Worm (Caenorhabditis elegans): ENCODE results near the gene ZK742.4.

Gene ZK742.4

ce11 chrV:7811758-7812157 is at the start of gene ZK742.4:
ZK742.4 (minus strand) TSS chrV:7811792.
- TF ChIP-seq lin-14 (GFP tag; optimal IDR thresholded peaks at IDR 0.05) (peak; percentile 29), skn-1 (tag; optimal IDR thresholded peaks at IDR 0.05) (peak; percentile 77), irx-1 (tag; optimal IDR thresholded peaks at IDR 0.05) (no peak), nhr-20 (tag; optimal IDR thresholded peaks at IDR 0.05) (peak; percentile 37)

- TF ChIP-seq ceh-82 (tag; optimal IDR thresholded peaks at IDR 0.05) (no peak), sox-4 (tag; optimal IDR thresholded peaks at IDR 0.05) (no peak), irx-1 (tag; optimal IDR thresholded peaks at IDR 0.05) (no peak), unc-62 (GFP tag; optimal IDR thresholded peaks at IDR 0.05) (no peak), nhr-28 (tag; optimal IDR thresholded peaks at IDR 0.05) (no peak), ama-1 (optimal IDR thresholded peaks at IDR 0.05) (peak; percentile 47), efl-1 (optimal IDR thresholded peaks at IDR 0.05) (peak in 1 of 2 experiments; percentile 13), efl-1 (GFP tag; optimal IDR thresholded peaks at IDR 0.05 in 1 of 2) (no peak), swsn-7 (tag; optimal IDR thresholded peaks at IDR 0.05) (no peak), pag-3 (tag; optimal IDR thresholded peaks at IDR 0.05; ENCODE audit: borderline replicate concordance, insufficient read depth) (no peak), lsy-2 (tag; optimal IDR thresholded peaks at IDR 0.05) (peak in 1 of 2 experiments; percentile 26), nhr-77 (tag; optimal IDR thresholded peaks at IDR 0.05) (no peak), lin-39 (tag; optimal IDR thresholded peaks at IDR 0.05) (no peak), nhr-237 (tag; optimal IDR thresholded peaks at IDR 0.05) (no peak), nhr-47 (tag; optimal IDR thresholded peaks at IDR 0.05) (no peak)
These were observed 46.3 kb upstream of the ZK742.4 start, which contains the start of gene C37C3.1 for ce11 chrV:7857931-7858330. C37C3.1 (plus strand) TSS chrV:7857963.

ce11 chrV:7856641-7857040 is 45.0 kb upstream of the ZK742.4 start:
- no peak for TF ChIP-seq lin-15B (tag; optimal IDR thresholded peaks at IDR 0.05)
- no peak for TF ChIP-seq efl-1 (optimal IDR thresholded peaks at IDR 0.05)
- TF ChIP-seq efl-1 (GFP tag; optimal IDR thresholded peaks at IDR 0.05 in 1 of 2), result peak in 1 of 2 experiments; percentile 63
- no peak for TF ChIP-seq fkh-10 (GFP tag; optimal IDR thresholded peaks at IDR 0.05)
- no peak for TF ChIP-seq ceh-88 (GFP tag; IDR thresholded peaks at IDR 0.05)
- no peak for TF ChIP-seq ceh-63 (GFP tag; optimal IDR thresholded peaks at IDR 0.05)
- TF ChIP-seq pqm-1 (tag; optimal IDR thresholded peaks at IDR 0.05), result no peak

- TF ChIP-seq lin-35 (GFP tag; optimal IDR thresholded peaks at IDR 0.05), result peak in 1 of 2 experiments; percentile 38
- TF ChIP-seq skn-1 (tag; optimal IDR thresholded peaks at IDR 0.05), result no peak
- peak; percentile 39 for TF ChIP-seq nhr-85 (tag)
- no peak for TF ChIP-seq sup-37 (GFP tag; optimal IDR thresholded peaks at IDR 0.05)
These were observed 43.9 kb upstream of the ZK742.4 start, which contains the start of gene C37C3.2 for ce11 chrV:7855382-7855994. C37C3.2 (plus strand) TSS chrV:7855944.

ce11 chrV:7854603-7855002 is 43.0 kb upstream of the ZK742.4 start, which contains the start of the genes C37C3.9 and C37C3.18:
C37C3.9 (minus strand) TSS chrV:7854700.
C37C3.18 (plus strand) TSS chrV:7854993.
- peak; percentile 81 for TF ChIP-seq swsn-7 (tag; optimal IDR thresholded peaks at IDR 0.05)
- TF ChIP-seq sox-4 (tag; optimal IDR thresholded peaks at IDR 0.05), result peak; percentile 3
- no peak for TF ChIP-seq nhr-84 (tag; optimal IDR thresholded peaks at IDR 0.05)
- peak; percentile 85 for TF ChIP-seq nhr-77 (tag; optimal IDR thresholded peaks at IDR 0.05)
- peak; percentile 80 for TF ChIP-seq fos-1 (tag; optimal IDR thresholded peaks at IDR 0.05)
- TF ChIP-seq unc-130 (tag; optimal IDR thresholded peaks at IDR 0.05), result peak; percentile 51
- TF ChIP-seq lir-3 (tag; optimal IDR thresholded peaks at IDR 0.05; ENCODE audit: poor library complexity), result no peak
- TF ChIP-seq mep-1 (tag; optimal IDR thresholded peaks at IDR 0.05), result peak; percentile 78
- peak; percentile 92 for TF ChIP-seq lin-14 (GFP tag; optimal IDR thresholded peaks at IDR 0.05)
- TF ChIP-seq egl-13 (tag; optimal IDR thresholded peaks at IDR 0.05), result peak; percentile 5
- TF ChIP-seq efl-3 (GFP tag; optimal IDR thresholded peaks at IDR 0.05), result no peak
- TF ChIP-seq sptf-1 (tag; optimal IDR thresholded peaks at IDR 0.05), result no peak
- peak; percentile 84 for TF ChIP-seq hpl-2 (GFP tag; optimal IDR thresholded peaks at IDR 0.05)
- peak in 1 of 2 experiments; percentile 84 for TF ChIP-seq mdl-1 (tag; optimal IDR thresholded peaks at IDR 0.05)
- TF ChIP-seq skn-1 (tag; optimal IDR thresholded peaks at IDR 0.05), result peak; percentile 82
- TF ChIP-seq xbp-1 (tag; optimal IDR thresholded peaks at IDR 0.05), result peak; percentile 85
- TF ChIP-seq unc-30 (tag; optimal IDR thresholded peaks at IDR 0.05), result no peak
- no peak for TF ChIP-seq mef-2 (tag; optimal IDR thresholded peaks at IDR 0.05)
- peak; percentile 77 for TF ChIP-seq isw-1 (GFP tag; IDR thresholded peaks at IDR 0.05)
- TF ChIP-seq fkh-10 (GFP tag; optimal IDR thresholded peaks at IDR 0.05), result no peak
- peak; percentile 39 for TF ChIP-seq zag-1 (tag; optimal IDR thresholded peaks at IDR 0.05)
- peak; percentile 75 for TF ChIP-seq nhr-19 (GFP tag; conservative IDR thresholded peaks at IDR 0.05)
- TF ChIP-seq nhr-20 (tag; optimal IDR thresholded peaks at IDR 0.05), result peak; percentile 80
- peak in 1 of 6 experiments; percentile 47 for TF ChIP-seq elt-3 (tag; optimal IDR thresholded peaks at IDR 0.05)
- TF ChIP-seq pag-3 (tag; optimal IDR thresholded peaks at IDR 0.05; ENCODE audit: borderline replicate concordance, insufficient read depth), result no peak
- no peak for TF ChIP-seq ets-5 (GFP tag; IDR thresholded peaks at IDR 0.05)
